Fruit fly (Drosophila melanogaster) ovary, adult (tissue): ENCODE data around the gene png.

Experiments used
- CG17801 ChIP-seq: fragments of 200-800 bp; optimal IDR thresholded peaks from 2 replicates; lab custom pipeline; 2019; ENCODE audit warnings: missing biosample characterization, mild to moderate bottlenecking, missing genetic modification characterization, moderate library complexity; ENCODE audit not compliant: partially characterized antibody

Gene png

DNA sequence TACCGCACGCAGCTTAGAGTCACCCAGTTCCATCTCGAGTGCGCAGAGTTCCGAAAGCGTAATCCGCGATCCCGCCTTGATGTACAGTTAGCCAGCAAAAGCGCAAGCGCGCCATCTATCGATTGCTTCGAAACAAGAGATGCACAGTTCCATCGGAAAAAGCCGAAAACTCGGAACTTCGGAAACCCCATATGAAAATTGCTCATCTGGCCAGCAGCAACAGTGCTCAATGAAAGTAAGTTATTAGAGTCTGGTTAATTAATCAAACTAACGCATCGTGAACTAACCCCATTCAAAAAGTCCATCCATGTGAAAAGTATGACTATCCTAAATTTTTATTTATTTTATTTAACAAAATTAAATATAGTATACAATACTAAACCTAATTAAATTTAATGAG lies at the start of gene png:
png (minus strand) TSS at position 101 of the 400 bp plus-strand sequence.
- no peak for TF ChIP-seq CG17801

DNA sequence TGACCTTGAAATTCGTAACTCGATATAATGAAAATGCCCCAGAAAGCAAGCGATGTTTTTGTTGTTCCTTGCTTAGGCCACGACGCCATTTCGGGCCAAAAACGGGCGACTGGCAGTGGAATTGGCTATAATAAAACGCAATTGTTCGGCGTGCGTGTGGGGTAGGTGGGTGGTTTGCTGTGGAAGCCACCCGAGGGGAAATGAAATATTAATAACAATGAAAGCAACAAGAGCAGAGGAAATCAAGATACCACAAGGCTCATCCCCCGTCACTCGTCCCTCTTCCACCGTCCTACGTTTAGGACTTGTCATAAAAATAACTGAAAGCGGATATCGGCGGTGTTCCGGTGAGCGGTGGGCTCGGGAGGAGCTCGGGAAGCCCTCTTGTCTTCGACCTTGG lies 48.4 kb upstream of the png start:
- TF ChIP-seq CG17801 = no peak

- no peak for TF ChIP-seq CG17801
Observed at dm6 chrX:1405012-1405411, 47.6 kb upstream of the png start.

- no peak for TF ChIP-seq CG17801
Observed at dm6 chrX:1399056-1400003, 41.9 kb upstream of the png start.

DNA sequence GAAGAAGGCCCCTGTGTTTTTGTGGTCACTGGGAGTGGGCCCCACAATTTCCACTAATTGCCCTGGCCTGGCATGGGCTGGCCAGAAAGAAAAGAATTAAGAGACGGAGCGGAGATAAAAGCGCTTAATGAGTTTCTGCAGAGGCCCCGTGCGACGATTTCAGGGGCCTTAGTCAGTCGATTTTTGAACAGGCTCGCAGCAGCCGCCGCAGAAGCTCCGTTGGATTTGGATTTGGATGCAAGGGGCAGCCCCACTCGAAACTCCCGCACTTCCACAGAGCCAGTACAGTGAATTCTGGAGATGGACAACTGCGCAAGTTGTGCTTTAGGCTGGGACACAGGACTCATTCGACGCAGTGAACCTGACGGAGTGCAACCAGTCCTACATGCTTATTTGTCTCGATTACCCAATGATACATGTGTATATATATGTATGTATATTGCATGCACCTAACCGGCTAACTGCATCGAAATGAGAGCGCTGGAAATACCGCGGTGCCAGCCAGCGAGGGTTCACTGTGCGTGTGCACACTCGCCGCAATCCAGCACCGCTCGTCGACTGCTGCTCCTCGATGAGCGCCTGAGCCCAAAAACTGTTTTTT lies 41.2 kb upstream of the png start:
- no peak for TF ChIP-seq CG17801

DNA sequence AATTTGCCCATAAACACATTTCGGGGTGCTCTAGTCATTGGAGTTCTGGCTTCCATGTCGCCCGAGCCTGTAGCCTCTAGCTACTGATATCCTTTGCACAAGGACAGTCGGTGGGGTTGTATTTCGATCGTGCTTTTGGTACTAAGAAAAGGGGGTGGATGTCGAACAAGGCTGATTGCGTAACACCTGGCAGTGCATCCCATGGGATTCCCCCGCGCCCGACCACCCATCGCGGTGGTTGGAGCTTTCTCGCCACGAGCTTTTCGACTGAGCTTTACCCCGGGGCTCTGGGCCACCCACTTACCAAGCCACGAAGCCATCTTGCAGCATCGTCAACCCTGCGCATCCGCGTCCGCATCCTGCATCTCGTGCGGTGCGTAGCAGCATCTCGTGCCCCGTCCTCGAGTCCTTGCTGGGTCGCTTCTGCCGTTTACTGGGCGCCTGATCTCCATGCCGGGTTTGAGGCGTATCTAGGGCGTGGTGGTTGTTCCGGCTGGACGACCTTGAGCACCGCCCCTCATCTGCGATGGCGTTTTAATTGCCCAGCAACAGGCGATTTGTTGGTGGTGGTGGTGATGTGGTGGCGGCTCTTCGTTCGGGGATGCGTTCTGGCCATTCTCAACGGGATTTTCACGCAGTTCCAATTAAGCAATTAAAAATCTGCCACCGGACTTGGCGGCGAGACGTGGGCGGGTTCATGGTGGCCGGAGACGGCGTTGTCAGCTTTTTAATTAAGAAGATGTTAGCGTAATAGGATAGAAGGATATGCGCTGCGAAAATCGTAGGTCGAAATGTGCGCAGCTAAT lies 40.5 kb upstream of the png start:
- TF ChIP-seq CG17801 = no peak

DNA sequence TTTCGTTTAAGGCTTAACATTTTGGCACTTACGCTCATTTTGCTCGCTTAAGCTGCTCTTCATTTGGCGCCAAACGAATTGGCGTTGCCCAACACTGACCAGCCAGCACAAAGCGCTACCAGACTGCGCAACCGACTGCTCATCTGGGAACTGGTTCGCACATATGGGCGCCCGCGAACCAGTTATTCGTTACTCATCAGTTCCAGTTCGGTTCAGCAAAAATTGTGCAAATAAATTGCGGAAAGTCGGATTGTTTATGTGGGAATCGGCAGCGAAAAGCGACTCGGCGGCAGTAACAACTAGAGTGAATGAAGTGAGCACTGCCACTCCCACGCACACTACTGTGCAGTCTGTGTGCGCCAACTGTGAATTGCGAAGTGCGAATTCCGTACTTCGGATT lies 35.5 kb upstream of the png start, which contains the start of gene Rilpl:
Rilpl (plus strand) TSS at position 180 of the 400 bp plus-strand sequence.
- TF ChIP-seq CG17801 = peak; percentile 58

- no peak for TF ChIP-seq CG17801
Observed at dm6 chrX:1388148-1388703, 30.8 kb upstream of the png start.

- no peak for TF ChIP-seq CG17801
Observed at dm6 chrX:1387149-1387752, 29.9 kb upstream of the png start.

DNA sequence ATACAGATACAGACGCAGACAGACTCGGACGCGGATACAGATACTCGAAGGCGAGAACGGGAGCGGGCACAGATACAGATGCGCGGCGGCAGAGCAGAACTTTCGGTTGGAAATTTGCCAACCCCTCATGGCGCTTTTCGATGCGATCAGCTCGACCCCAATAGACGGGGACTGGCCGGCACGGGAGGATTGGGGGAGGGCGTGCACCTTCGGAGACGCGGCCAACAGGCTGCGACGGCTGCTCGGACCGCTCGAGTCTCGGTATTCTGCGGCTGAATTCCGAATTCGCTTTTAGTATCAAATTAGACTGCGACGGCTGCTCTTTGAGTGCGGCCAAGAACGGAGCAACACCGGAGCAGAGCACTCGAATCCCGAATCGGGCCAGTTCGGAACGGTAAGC lies 26.8 kb upstream of the png start:
- TF ChIP-seq CG17801 = no peak

DNA sequence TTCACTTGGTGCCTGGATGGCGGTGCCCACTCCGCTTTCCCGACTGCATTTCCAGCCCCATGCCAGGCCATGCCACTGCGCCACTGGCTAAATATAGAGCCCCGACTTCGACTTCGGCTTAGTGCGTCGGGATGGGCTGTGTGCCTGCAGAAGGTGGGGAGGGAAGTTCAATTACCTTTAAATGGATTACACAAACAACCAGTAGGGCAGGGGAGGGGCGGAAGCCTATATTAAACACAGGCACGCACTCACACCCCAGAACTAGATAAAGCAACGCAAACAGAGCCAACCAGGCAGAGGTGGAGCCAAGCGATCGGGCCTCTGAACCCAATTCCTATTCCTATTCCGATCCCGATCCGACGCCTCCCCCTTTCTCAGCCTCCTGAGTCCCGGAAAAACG lies 25.1 kb upstream of the png start:
- no peak for TF ChIP-seq CG17801

DNA sequence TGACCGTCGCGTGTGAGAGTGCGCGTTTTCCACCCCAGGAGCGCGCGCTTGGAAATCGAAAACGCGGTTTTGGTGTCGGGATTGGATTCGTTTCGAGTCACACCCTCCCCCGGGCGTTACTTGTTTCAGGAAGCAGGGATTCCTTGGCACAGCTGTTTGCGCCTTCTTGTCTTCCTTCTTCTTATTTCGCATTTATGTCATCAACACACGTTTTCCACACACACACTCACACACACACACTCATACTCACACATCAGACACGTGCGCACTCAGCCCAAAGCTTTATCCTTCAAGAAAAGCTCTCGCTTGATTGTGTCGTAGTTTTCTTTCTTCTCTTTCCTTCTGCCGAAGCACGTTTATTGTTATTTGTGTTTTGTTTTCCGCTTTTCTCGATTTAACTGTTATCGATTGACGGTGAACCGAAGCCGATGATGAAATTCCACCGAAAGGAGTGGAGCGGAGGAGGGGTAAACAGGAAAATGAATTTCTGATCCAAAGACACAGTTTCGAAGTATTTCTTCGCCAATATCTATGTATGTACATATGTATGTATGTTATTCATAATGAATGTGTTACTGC lies 24.1 kb upstream of the png start:
- TF ChIP-seq CG17801 = no peak

dm6 chrX:1380350-1381060 lies 23.1 kb upstream of the png start, which contains the start of the genes CG3719 and CG32813:
TSS of gene CG3719 (minus strand) at chrX:1380480.
TSS of gene CG32813 (plus strand) at chrX:1380914.
- no peak for TF ChIP-seq CG17801

DNA sequence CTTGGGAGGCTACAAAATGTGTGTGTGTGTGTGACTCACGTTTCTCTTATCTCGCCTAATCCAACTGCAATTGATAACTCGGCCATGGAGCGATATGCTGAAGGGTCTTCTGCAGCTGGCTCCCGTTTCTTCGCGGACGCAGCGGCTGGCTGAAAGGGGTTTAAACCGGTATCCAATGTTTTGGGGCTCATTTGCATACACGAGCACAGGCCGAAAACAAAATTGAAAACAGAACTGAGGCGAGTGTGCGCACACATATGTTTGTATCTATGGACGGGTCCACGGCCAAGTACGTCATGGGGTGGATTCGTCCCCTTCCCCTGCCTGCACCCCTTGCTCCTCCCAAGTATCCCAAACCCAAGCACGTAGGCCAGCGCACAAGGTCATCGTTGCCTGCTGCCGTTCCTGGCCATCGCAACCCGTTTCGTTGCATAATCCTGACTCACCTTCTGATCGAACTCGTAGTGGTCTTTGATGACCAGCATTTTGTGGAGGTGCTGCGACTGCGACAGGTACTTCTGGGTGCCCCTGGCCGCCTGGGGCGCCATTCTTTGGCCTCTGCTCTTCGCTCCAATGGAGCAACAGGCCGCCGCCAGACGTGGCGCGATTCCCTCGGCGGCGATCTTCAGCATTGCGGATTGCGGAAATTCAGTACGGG lies 22.4 kb upstream of the png start:
- TF ChIP-seq CG17801 = no peak
